Fruit fly (Drosophila melanogaster): ENCODE measurements around the gene CG7536.

DNA sequence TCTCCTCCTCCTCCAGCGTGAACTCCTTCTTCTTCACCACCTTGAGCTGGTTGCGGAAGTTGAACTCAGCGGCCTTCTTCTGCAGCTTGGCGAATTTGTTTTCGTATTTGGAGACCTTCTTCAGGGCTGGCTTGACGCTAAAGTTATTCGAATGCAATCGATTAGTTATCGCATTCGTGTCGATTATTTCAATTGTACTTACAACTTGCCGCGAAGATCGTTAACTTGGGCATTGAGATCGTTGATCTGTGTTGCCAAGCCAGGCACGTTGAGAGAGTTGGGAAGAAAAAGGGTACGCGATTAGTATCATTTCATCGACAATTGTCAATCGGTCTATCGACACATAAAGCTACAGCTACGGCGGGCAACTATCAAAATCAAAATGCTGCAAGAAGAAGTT, 18.4 kb upstream of the CG7536 start:
- TF ChIP-seq CG34367 (tag; optimal IDR thresholded peaks at IDR 0.05) = no peak
- TF ChIP-seq EcR (GFP tag; optimal IDR thresholded peaks at IDR 0.05) = no peak
- no peak for TF ChIP-seq CG10348 (GFP tag; IDR thresholded peaks at IDR 0.05)
- TF ChIP-seq CG8159 (tag; optimal IDR thresholded peaks at IDR 0.05) = no peak
- TF ChIP-seq D1 (tag; optimal IDR thresholded peaks at IDR 0.05) = no peak
- TF ChIP-seq Pif1B (GFP tag; optimal IDR thresholded peaks at IDR 0.05) = no peak
- TF ChIP-seq gl (tag; optimal IDR thresholded peaks at IDR 0.05) = no peak
